Worm (Caenorhabditis elegans) whole organism, L4 larva: ENCODE data around the gene T23B12.11.

Experiments used
- F10B5.3 ChIP-seq: sonication (generic microtip); optimal IDR thresholded peaks from 2 replicates; lab custom pipeline; 2016; ENCODE audit warnings: mild to moderate bottlenecking, missing genetic modification characterization, missing compliant biosample characterization
- F26F4.8 ChIP-seq: fragments of 200-800 bp; sonication (Bioruptor generic); conservative IDR thresholded peaks from 2 replicates; pipeline ENCODE4 v1.3.6; 2022; ENCODE audit warnings: missing genetic modification characterization, missing compliant biosample characterization
- F37D6.2 ChIP-seq: sonication (generic microtip); optimal IDR thresholded peaks from 2 replicates; lab custom pipeline; 2016; ENCODE audit warnings: mild to moderate bottlenecking, missing genetic modification characterization, missing compliant biosample characterization
- R02D3.7 ChIP-seq: fragments of 150-350 bp; sonication (generic microtip); optimal IDR thresholded peaks from 3 replicates; lab custom pipeline; 2014; ENCODE audit warnings: missing biosample characterization, missing genetic modification characterization
- Y5F2A.4 ChIP-seq: fragments of 200-800 bp; sonication (Bioruptor generic); optimal IDR thresholded peaks from 2 replicates; lab custom pipeline; 2018; ENCODE audit warnings: mild to moderate bottlenecking, missing genetic modification characterization, missing compliant biosample characterization
- aha-1 ChIP-seq: fragments of 150-350 bp; peaks from one replicate; lab custom pipeline; 2014; ENCODE audit warnings: missing biosample characterization, missing genetic modification characterization
- aly-2 ChIP-seq: sonication (generic microtip); optimal IDR thresholded peaks from 2 replicates; lab custom pipeline; 2018; ENCODE audit warnings: missing biosample characterization, missing genetic modification characterization
- ama-1 ChIP-seq: fragments of 150-350 bp; optimal IDR thresholded peaks from 2 replicates; lab custom pipeline; 2014; ENCODE audit warnings: inconsistent platforms, mixed read lengths
- ceh-20 ChIP-seq: fragments of 200-800 bp; sonication (Bioruptor generic); IDR thresholded peaks from 2 replicates; pipeline ENCODE4 v1.3.6; 2022; ENCODE audit warnings: missing genetic modification reagents, missing genetic modification characterization, missing compliant biosample characterization
- ceh-28 ChIP-seq: fragments of 150-350 bp; optimal IDR thresholded peaks from 2 replicates; lab custom pipeline; 2014; ENCODE audit warnings: missing biosample characterization, missing genetic modification reagents, missing genetic modification characterization
- ceh-32 ChIP-seq: sonication (generic microtip); optimal IDR thresholded peaks from 2 replicates; lab custom pipeline; 2016; ENCODE audit warnings: mild to moderate bottlenecking, missing genetic modification characterization, missing compliant biosample characterization; ENCODE audit not compliant: poor library complexity
- ceh-62 ChIP-seq: sonication (generic microtip); optimal IDR thresholded peaks from 2 replicates; lab custom pipeline; 2017; ENCODE audit warnings: missing biosample characterization, missing genetic modification characterization
- cey-2 ChIP-seq: sonication (generic microtip); optimal IDR thresholded peaks from 3 replicates; lab custom pipeline; 2017; ENCODE audit warnings: missing genetic modification characterization, mild to moderate bottlenecking, missing compliant biosample characterization, antibody characterized with exemption, borderline replicate concordance; ENCODE audit not compliant: insufficient read depth
- daf-12 ChIP-seq: fragments of 150-350 bp; optimal IDR thresholded peaks from 2 replicates; lab custom pipeline; 2014; ENCODE audit warnings: missing biosample characterization, missing genetic modification reagents, missing genetic modification characterization
- daf-16 ChIP-seq, 3 experiments: sonication (generic microtip); optimal IDR thresholded peaks; 2 replicates each; lab custom pipeline; 2016 to 2017; ENCODE audit warnings: missing genetic modification characterization in 3 of 3, missing genetic modification reagents in 3 of 3, mild to moderate bottlenecking in 2 of 3, missing compliant biosample characterization in 2 of 3, missing biosample characterization in 1 of 3, moderate library complexity in 1 of 3
- daf-8 ChIP-seq: fragments of 200-800 bp; sonication (Bioruptor generic); IDR thresholded peaks from 2 replicates; pipeline ENCODE4 v1.3.6; 2022; ENCODE audit warnings: missing genetic modification characterization, missing compliant biosample characterization
- dmd-6 ChIP-seq: fragments of 200-800 bp; sonication (Bioruptor generic); IDR thresholded peaks from 2 replicates; pipeline ENCODE4 v1.3.6; 2022; ENCODE audit warnings: missing genetic modification reagents, missing genetic modification characterization, missing compliant biosample characterization
- dmd-9 ChIP-seq: fragments of 200-800 bp; sonication (Bioruptor generic); IDR thresholded peaks from 2 replicates; pipeline ENCODE4 v1.3.6; 2022; ENCODE audit warnings: missing genetic modification reagents, missing genetic modification characterization, missing compliant biosample characterization
- duxl-1 ChIP-seq: sonication (generic microtip); optimal IDR thresholded peaks from 2 replicates; lab custom pipeline; 2016; ENCODE audit warnings: mild to moderate bottlenecking, missing genetic modification characterization, moderate library complexity, missing compliant biosample characterization; ENCODE audit not compliant: poor library complexity
- dve-1 ChIP-seq: sonication (generic microtip); optimal IDR thresholded peaks from 2 replicates; lab custom pipeline; 2017; ENCODE audit warnings: antibody characterized with exemption, mild to moderate bottlenecking, missing genetic modification characterization, missing compliant biosample characterization; ENCODE audit not compliant: insufficient read depth
- fos-1 ChIP-seq: fragments of 150-350 bp; optimal IDR thresholded peaks from 2 replicates; lab custom pipeline; 2014; ENCODE audit warnings: missing biosample characterization, missing genetic modification characterization
- hif-1 ChIP-seq, 2 experiments: sonication (generic microtip); optimal IDR thresholded peaks; 2 replicates each; lab custom pipeline; 2016 to 2017; ENCODE audit warnings: missing compliant biosample characterization in 2 of 2, missing genetic modification characterization in 2 of 2, missing genetic modification reagents in 2 of 2, missing genotype in 2 of 2, mild to moderate bottlenecking in 1 of 2
- hlh-30 ChIP-seq: sonication (generic microtip); optimal IDR thresholded peaks from 2 replicates; lab custom pipeline; 2017; ENCODE audit warnings: antibody characterized with exemption, mild to moderate bottlenecking, missing genetic modification characterization, missing compliant biosample characterization; ENCODE audit not compliant: insufficient read depth
- lin-29 ChIP-seq: fragments of 200-800 bp; sonication (Bioruptor generic); IDR thresholded peaks from 2 replicates; pipeline ENCODE4 v1.3.6; 2022; ENCODE audit warnings: missing genetic modification reagents, missing genetic modification characterization, missing compliant biosample characterization
- lin-38 ChIP-seq: fragments of 200-800 bp; sonication (Bioruptor generic); IDR thresholded peaks from 2 replicates; pipeline ENCODE4 v1.3.6; 2022; ENCODE audit warnings: missing genetic modification reagents, missing genetic modification characterization, missing compliant biosample characterization
- lsy-2 ChIP-seq, 2 experiments: fragments of 150-350 bp in 1 of 2; sonication (generic microtip) in 1 of 2; optimal IDR thresholded peaks; 2 replicates each; lab custom pipeline; 2014 to 2017; ENCODE audit warnings: missing biosample characterization in 2 of 2, missing genetic modification characterization in 2 of 2
- madf-9 ChIP-seq: fragments of 200-800 bp; sonication (Bioruptor generic); conservative IDR thresholded peaks from 2 replicates; pipeline ENCODE4 v1.3.6; 2022; ENCODE audit warnings: missing genetic modification reagents, missing genetic modification characterization, missing compliant biosample characterization
- mep-1 ChIP-seq: fragments of 150-350 bp; sonication (generic microtip); optimal IDR thresholded peaks from 3 replicates; lab custom pipeline; 2014; ENCODE audit warnings: missing biosample characterization, missing genetic modification characterization
- mes-2 ChIP-seq: sonication (generic microtip); optimal IDR thresholded peaks from 2 replicates; lab custom pipeline; 2016; ENCODE audit warnings: missing genotype, mild to moderate bottlenecking, missing genetic modification characterization, missing compliant biosample characterization; ENCODE audit not compliant: poor library complexity, severe bottlenecking
- nhr-10 ChIP-seq: fragments of 150-350 bp; optimal IDR thresholded peaks from 2 replicates; lab custom pipeline; 2014; ENCODE audit warnings: missing biosample characterization, missing genetic modification characterization
- nhr-237 ChIP-seq: sonication (generic microtip); optimal IDR thresholded peaks from 2 replicates; lab custom pipeline; 2017; ENCODE audit warnings: missing biosample characterization, missing genetic modification characterization
- nhr-6 ChIP-seq: fragments of 150-350 bp; optimal IDR thresholded peaks from 2 replicates; lab custom pipeline; 2014; ENCODE audit warnings: missing biosample characterization, missing genetic modification characterization
- nhr-77 ChIP-seq: fragments of 150-350 bp; optimal IDR thresholded peaks from 2 replicates; lab custom pipeline; 2014; ENCODE audit warnings: missing biosample characterization, missing genetic modification characterization
- php-3 ChIP-seq: fragments of 200-800 bp; sonication (Bioruptor generic); IDR thresholded peaks from 2 replicates; pipeline ENCODE4 v1.3.6; 2022; ENCODE audit warnings: missing genetic modification reagents, missing genetic modification characterization, missing compliant biosample characterization
- pqm-1 ChIP-seq: sonication (generic microtip); optimal IDR thresholded peaks from 2 replicates; lab custom pipeline; 2017; ENCODE audit warnings: missing biosample characterization, missing genetic modification characterization
- rbr-2 ChIP-seq: sonication (generic microtip); optimal IDR thresholded peaks from 2 replicates; lab custom pipeline; 2016; ENCODE audit warnings: missing genotype, missing genetic modification characterization, missing compliant biosample characterization
- saeg-2 ChIP-seq: fragments of 200-800 bp; sonication (Bioruptor generic); IDR thresholded peaks from 2 replicates; pipeline ENCODE4 v1.3.6; 2022; ENCODE audit warnings: missing genetic modification reagents, missing genetic modification characterization, missing compliant biosample characterization
- sdz-12 ChIP-seq: fragments of 200-800 bp; sonication (Bioruptor generic); optimal IDR thresholded peaks from 2 replicates; lab custom pipeline; 2018; ENCODE audit warnings: mild to moderate bottlenecking, missing genetic modification characterization, missing compliant biosample characterization
- skn-1 ChIP-seq: fragments of 150-350 bp; optimal IDR thresholded peaks from 2 replicates; lab custom pipeline; 2014; ENCODE audit warnings: missing biosample characterization, missing genetic modification characterization
- snpc-4 ChIP-seq: fragments of 150-350 bp; optimal IDR thresholded peaks from 2 replicates; lab custom pipeline; 2014; ENCODE audit warnings: missing biosample characterization, missing genetic modification characterization
- tag-97 ChIP-seq: fragments of 200-800 bp; sonication (Bioruptor generic); IDR thresholded peaks from 2 replicates; pipeline ENCODE4 v1.3.6; 2022; ENCODE audit warnings: missing genetic modification characterization, missing compliant biosample characterization
- unc-130 ChIP-seq: sonication (generic microtip); optimal IDR thresholded peaks from 2 replicates; lab custom pipeline; 2016; ENCODE audit warnings: missing genetic modification reagents, missing genetic modification characterization, missing compliant biosample characterization
- vab-7 ChIP-seq: fragments of 200-800 bp; sonication (Bioruptor generic); IDR thresholded peaks from 2 replicates; pipeline ENCODE4 v1.3.6; 2022; ENCODE audit warnings: missing genetic modification reagents, missing genetic modification characterization, missing compliant biosample characterization
- zag-1 ChIP-seq: fragments of 150-350 bp; optimal IDR thresholded peaks from 2 replicates; lab custom pipeline; 2014; ENCODE audit warnings: missing biosample characterization, missing genetic modification characterization
- zfp-2 ChIP-seq: sonication (generic microtip); optimal IDR thresholded peaks from 2 replicates; lab custom pipeline; 2016; ENCODE audit warnings: mild to moderate bottlenecking, missing genetic modification characterization, missing compliant biosample characterization
- zip-11 ChIP-seq: fragments of 200-800 bp; sonication (Bioruptor generic); IDR thresholded peaks from 2 replicates; pipeline ENCODE4 v1.3.6; 2022; ENCODE audit warnings: missing genetic modification characterization, missing compliant biosample characterization

T23B12.11 gene

DNA sequence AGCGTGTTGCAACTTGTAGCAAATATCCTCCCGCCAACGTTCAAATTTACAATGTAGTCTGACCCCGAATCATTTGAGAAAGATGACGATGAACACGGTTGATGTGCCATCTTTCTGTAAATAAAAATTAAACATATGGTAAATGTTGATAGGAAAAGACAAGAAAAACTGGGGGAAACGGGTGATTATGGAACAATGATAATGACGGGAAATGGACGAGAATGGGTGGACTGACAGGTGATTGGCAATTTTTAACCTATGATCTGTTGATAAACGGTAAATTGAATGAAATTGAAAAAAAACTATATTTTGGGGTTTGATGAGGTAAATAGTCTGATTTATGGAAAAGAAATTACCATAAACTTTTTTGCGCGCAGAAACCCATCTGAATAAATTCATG is 5.1 kb downstream of the T23B12.11 start, which contains the start of gene T23B12.6 (continued):
- TF ChIP-seq snpc-4 (tag; lab: Kevin White, UChicago) (no peak), zfp-2 (no peak), pqm-1 (tag; lab: Kevin White, UChicago) (peak; percentile 37), fos-1 (tag; lab: Kevin White, UChicago) (no peak)
- TF ChIP-seq, all 104 proteins: peak for 9

DNA sequence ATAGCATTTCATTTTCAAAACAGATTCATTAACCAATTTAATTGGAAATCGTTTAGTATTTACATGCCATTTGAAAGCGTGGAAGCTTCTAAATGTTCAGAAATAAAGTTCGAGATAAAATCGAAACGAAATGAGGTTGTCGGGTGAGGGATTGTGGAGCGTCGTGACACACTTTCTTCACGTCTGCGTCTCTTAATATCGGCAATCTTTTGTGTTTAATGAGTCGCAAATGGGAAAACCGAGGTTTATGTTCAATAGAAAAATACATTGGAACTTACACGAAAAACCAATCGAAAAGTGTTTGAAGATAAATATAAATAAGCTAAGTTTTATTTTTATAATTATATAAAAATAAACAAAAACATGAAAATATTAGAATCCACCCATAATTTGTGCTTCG is 5.6 kb downstream of the T23B12.11 start:
- TF ChIP-seq zip-11 (GFP tag; lab: Robert Waterston, UW) = no peak
- TF ChIP-seq ceh-32 (tag; lab: Kevin White, UChicago) = no peak
- no peak for TF ChIP-seq nhr-77 (tag; lab: Kevin White, UChicago)
- TF ChIP-seq F37D6.2 (tag; lab: Kevin White, UChicago) = no peak
- TF ChIP-seq dmd-9 (GFP tag; lab: Robert Waterston, UW) = no peak
- TF ChIP-seq daf-12 (tag; lab: Kevin White, UChicago) = no peak
- TF ChIP-seq dve-1 (tag; lab: Kevin White, UChicago) = peak; percentile 8
- peak; percentile 55 for TF ChIP-seq hlh-30 (tag; lab: Kevin White, UChicago)
- peak; percentile 28 for TF ChIP-seq mes-2 (tag; lab: Kevin White, UChicago)
- TF ChIP-seq lsy-2 (tag; optimal IDR thresholded peaks at IDR 0.05; lab: Kevin White, UChicago) = peak in 1 of 2 experiments; percentile 17
- no peak for TF ChIP-seq zag-1 (tag; lab: Kevin White, UChicago)
- TF ChIP-seq dmd-6 (GFP tag; lab: Robert Waterston, UW) = no peak
- TF ChIP-seq daf-16 (GFP tag; optimal IDR thresholded peaks at IDR 0.05; lab: Kevin White, UChicago) = no peak
- TF ChIP-seq daf-16 (tag; optimal IDR thresholded peaks at IDR 0.05; lab: Kevin White, UChicago) = no peak
- TF ChIP-seq ceh-28 (tag; lab: Kevin White, UChicago) = no peak
- TF ChIP-seq lin-38 (GFP tag; lab: Robert Waterston, UW) = peak; percentile 54
- no peak for TF ChIP-seq daf-8 (GFP tag; lab: Robert Waterston, UW)
- TF ChIP-seq ama-1 (lab: Kevin White, UChicago) = no peak
- TF ChIP-seq F10B5.3 (tag; lab: Kevin White, UChicago) = no peak
- TF ChIP-seq aha-1 (tag; lab: Kevin White, UChicago) = peak; percentile 9
- TF ChIP-seq skn-1 (tag; lab: Kevin White, UChicago) = no peak
- TF ChIP-seq hif-1 (tag; optimal IDR thresholded peaks at IDR 0.05; lab: Kevin White, UChicago) = no peak
- no peak for TF ChIP-seq saeg-2 (GFP tag; lab: Robert Waterston, UW)
- TF ChIP-seq duxl-1 = no peak
- peak; percentile 15 for TF ChIP-seq mep-1 (tag; lab: Kevin White, UChicago)
- no peak for TF ChIP-seq ceh-62
- no peak for TF ChIP-seq vab-7 (GFP tag; lab: Robert Waterston, UW)
- no peak for TF ChIP-seq rbr-2 (tag; lab: Kevin White, UChicago)
- no peak for TF ChIP-seq lin-29 (GFP tag; lab: Robert Waterston, UW)

DNA sequence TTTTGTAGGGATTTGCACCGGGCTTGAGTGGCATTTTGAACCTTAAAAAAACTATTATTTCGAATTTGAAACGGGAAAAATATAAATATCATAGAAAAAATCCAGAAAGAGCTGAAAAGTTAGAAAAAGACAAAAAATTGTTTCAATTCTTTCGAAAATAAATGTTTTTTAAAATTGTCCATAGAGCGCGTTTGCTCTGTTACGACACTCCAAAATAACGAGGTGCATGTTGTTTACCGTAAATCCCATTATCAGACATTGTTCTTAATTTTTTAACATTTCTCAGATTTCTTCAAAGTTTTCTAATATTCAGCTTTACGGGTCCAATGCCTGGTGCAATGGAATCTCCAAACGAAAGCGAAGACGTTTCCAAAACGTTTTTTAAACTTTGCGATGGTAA is 6.9 kb downstream of the T23B12.11 start, which contains the start of the genes dnj-22 and natc-1:
dnj-22 (minus strand) TSS at position 47 of the 400 bp plus-strand sequence.
natc-1 (plus strand) TSS at position 286 of the 400 bp plus-strand sequence.
- TF ChIP-seq mep-1 (tag; lab: Kevin White, UChicago) (peak; percentile 77), snpc-4 (tag; lab: Kevin White, UChicago) (no peak), R02D3.7 (peak; percentile 73), tag-97 (GFP tag; lab: Robert Waterston, UW) (no peak), php-3 (GFP tag; lab: Robert Waterston, UW) (no peak), nhr-237 (tag; lab: Kevin White, UChicago) (no peak), daf-16 (GFP tag; optimal IDR thresholded peaks at IDR 0.05; lab: Kevin White, UChicago) (no peak), daf-16 (tag; optimal IDR thresholded peaks at IDR 0.05; lab: Kevin White, UChicago) (peak; percentile 80), nhr-6 (tag; lab: Kevin White, UChicago) (peak; percentile 59), nhr-10 (tag; lab: Kevin White, UChicago) (no peak), F26F4.8 (GFP tag; lab: Robert Waterston, UW) (no peak), sdz-12 (GFP tag; lab: Kevin White, UChicago) (no peak), daf-8 (GFP tag; lab: Robert Waterston, UW) (no peak), ceh-20 (no peak), aly-2 (tag; lab: Kevin White, UChicago) (no peak), rbr-2 (tag; lab: Kevin White, UChicago) (peak; percentile 54), mes-2 (tag; lab: Kevin White, UChicago) (peak; percentile 90), Y5F2A.4 (no peak), cey-2 (tag; lab: Kevin White, UChicago) (no peak), daf-12 (tag; lab: Kevin White, UChicago) (no peak), madf-9 (GFP tag; lab: Robert Waterston, UW) (no peak), unc-130 (GFP tag; lab: Kevin White, UChicago) (peak; percentile 4), dmd-6 (GFP tag; lab: Robert Waterston, UW) (no peak), F37D6.2 (tag; lab: Kevin White, UChicago) (no peak), nhr-77 (tag; lab: Kevin White, UChicago) (peak; percentile 81)
